Worm (Caenorhabditis elegans) whole organism, L4 larva: ENCODE measurements around the gene zhit-2.

Experiments used
- D1046.2 ChIP-seq: fragments of 200-800 bp; sonication (Bioruptor generic); IDR thresholded peaks from 2 replicates; pipeline ENCODE4 v1.3.6; 2022; ENCODE audit warnings: missing genetic modification characterization, missing compliant biosample characterization
- F10B5.3 ChIP-seq: sonication (generic microtip); optimal IDR thresholded peaks from 2 replicates; lab custom pipeline; 2016; ENCODE audit warnings: mild to moderate bottlenecking, missing genetic modification characterization, missing compliant biosample characterization
- F26F4.8 ChIP-seq: fragments of 200-800 bp; sonication (Bioruptor generic); conservative IDR thresholded peaks from 2 replicates; pipeline ENCODE4 v1.3.6; 2022; ENCODE audit warnings: missing genetic modification characterization, missing compliant biosample characterization
- F37D6.2 ChIP-seq: sonication (generic microtip); optimal IDR thresholded peaks from 2 replicates; lab custom pipeline; 2016; ENCODE audit warnings: mild to moderate bottlenecking, missing genetic modification characterization, missing compliant biosample characterization
- F44E2.7 ChIP-seq: fragments of 200-800 bp; sonication (Bioruptor generic); IDR thresholded peaks from 2 replicates; pipeline ENCODE4 v2.1.2; 2022; ENCODE audit warnings: missing genetic modification characterization, missing compliant biosample characterization
- Y105C5A.15 ChIP-seq: fragments of 200-800 bp; sonication (Bioruptor generic); IDR thresholded peaks from 2 replicates; pipeline ENCODE4 v1.3.6; 2022; ENCODE audit warnings: missing genetic modification characterization, missing compliant biosample characterization
- Y48G9A.11 ChIP-seq: fragments of 200-800 bp; sonication (Bioruptor generic); IDR thresholded peaks from 2 replicates; pipeline ENCODE4 v1.3.6; 2022; ENCODE audit warnings: missing genetic modification reagents, missing genetic modification characterization, missing compliant biosample characterization
- ZK546.5 ChIP-seq, 2 experiments: sonication (generic microtip); optimal IDR thresholded peaks; 2 replicates each; lab custom pipeline; 2017; ENCODE audit warnings: missing biosample characterization in 2 of 2, missing genetic modification characterization in 2 of 2
- aha-1 ChIP-seq: fragments of 150-350 bp; peaks from one replicate; lab custom pipeline; 2014; ENCODE audit warnings: missing biosample characterization, missing genetic modification characterization
- aly-2 ChIP-seq: sonication (generic microtip); optimal IDR thresholded peaks from 2 replicates; lab custom pipeline; 2018; ENCODE audit warnings: missing biosample characterization, missing genetic modification characterization
- ama-1 ChIP-seq: fragments of 150-350 bp; optimal IDR thresholded peaks from 2 replicates; lab custom pipeline; 2014; ENCODE audit warnings: inconsistent platforms, mixed read lengths
- arid-1 ChIP-seq: fragments of 200-800 bp; sonication (Bioruptor generic); conservative IDR thresholded peaks from 2 replicates; pipeline ENCODE4 v1.3.6; 2022; ENCODE audit warnings: missing genetic modification reagents, missing genetic modification characterization, missing compliant biosample characterization
- ceh-20 ChIP-seq: fragments of 200-800 bp; sonication (Bioruptor generic); IDR thresholded peaks from 2 replicates; pipeline ENCODE4 v1.3.6; 2022; ENCODE audit warnings: missing genetic modification reagents, missing genetic modification characterization, missing compliant biosample characterization
- ceh-32 ChIP-seq: sonication (generic microtip); optimal IDR thresholded peaks from 2 replicates; lab custom pipeline; 2016; ENCODE audit warnings: mild to moderate bottlenecking, missing genetic modification characterization, missing compliant biosample characterization; ENCODE audit not compliant: poor library complexity
- ceh-82 ChIP-seq: sonication (generic microtip); optimal IDR thresholded peaks from 2 replicates; lab custom pipeline; 2017; ENCODE audit warnings: missing biosample characterization, missing genetic modification characterization
- cey-2 ChIP-seq: sonication (generic microtip); optimal IDR thresholded peaks from 3 replicates; lab custom pipeline; 2017; ENCODE audit warnings: missing genetic modification characterization, mild to moderate bottlenecking, missing compliant biosample characterization, antibody characterized with exemption, borderline replicate concordance; ENCODE audit not compliant: insufficient read depth
- ctbp-1 ChIP-seq: fragments of 200-800 bp; sonication (Bioruptor generic); IDR thresholded peaks from 2 replicates; pipeline ENCODE4 v1.3.6; 2022; ENCODE audit warnings: missing genetic modification reagents, missing genetic modification characterization, missing compliant biosample characterization
- daf-12 ChIP-seq: fragments of 150-350 bp; optimal IDR thresholded peaks from 2 replicates; lab custom pipeline; 2014; ENCODE audit warnings: missing biosample characterization, missing genetic modification reagents, missing genetic modification characterization
- daf-16 ChIP-seq, 3 experiments: sonication (generic microtip); optimal IDR thresholded peaks; 2 replicates each; lab custom pipeline; 2016 to 2017; ENCODE audit warnings: missing genetic modification characterization in 3 of 3, missing genetic modification reagents in 3 of 3, mild to moderate bottlenecking in 2 of 3, missing compliant biosample characterization in 2 of 3, missing biosample characterization in 1 of 3, moderate library complexity in 1 of 3
- daf-8 ChIP-seq: fragments of 200-800 bp; sonication (Bioruptor generic); IDR thresholded peaks from 2 replicates; pipeline ENCODE4 v1.3.6; 2022; ENCODE audit warnings: missing genetic modification characterization, missing compliant biosample characterization
- dmd-6 ChIP-seq: fragments of 200-800 bp; sonication (Bioruptor generic); IDR thresholded peaks from 2 replicates; pipeline ENCODE4 v1.3.6; 2022; ENCODE audit warnings: missing genetic modification reagents, missing genetic modification characterization, missing compliant biosample characterization
- dmd-9 ChIP-seq: fragments of 200-800 bp; sonication (Bioruptor generic); IDR thresholded peaks from 2 replicates; pipeline ENCODE4 v1.3.6; 2022; ENCODE audit warnings: missing genetic modification reagents, missing genetic modification characterization, missing compliant biosample characterization
- dpl-1 ChIP-seq: fragments of 150-350 bp; optimal IDR thresholded peaks from 2 replicates; lab custom pipeline; 2014; ENCODE audit warnings: missing biosample characterization, missing genetic modification reagents, missing genetic modification characterization
- dve-1 ChIP-seq: sonication (generic microtip); optimal IDR thresholded peaks from 2 replicates; lab custom pipeline; 2017; ENCODE audit warnings: antibody characterized with exemption, mild to moderate bottlenecking, missing genetic modification characterization, missing compliant biosample characterization; ENCODE audit not compliant: insufficient read depth
- egl-27 ChIP-seq: sonication (generic microtip); optimal IDR thresholded peaks from 3 replicates; lab custom pipeline; 2017; ENCODE audit warnings: missing biosample characterization, missing genetic modification reagents, missing genetic modification characterization
- egl-43 ChIP-seq: fragments of 200-800 bp; sonication (Bioruptor generic); IDR thresholded peaks from 2 replicates; pipeline ENCODE4 v1.3.6; 2022; ENCODE audit warnings: missing genetic modification reagents, missing genetic modification characterization, missing compliant biosample characterization
- fos-1 ChIP-seq: fragments of 150-350 bp; optimal IDR thresholded peaks from 2 replicates; lab custom pipeline; 2014; ENCODE audit warnings: missing biosample characterization, missing genetic modification characterization
- gei-8 ChIP-seq: fragments of 200-800 bp; sonication (Bioruptor generic); optimal IDR thresholded peaks from 2 replicates; lab custom pipeline; 2018; ENCODE audit warnings: mild to moderate bottlenecking, missing genetic modification characterization, missing compliant biosample characterization
- hif-1 ChIP-seq, 2 experiments: sonication (generic microtip); optimal IDR thresholded peaks; 2 replicates each; lab custom pipeline; 2016 to 2017; ENCODE audit warnings: missing compliant biosample characterization in 2 of 2, missing genetic modification characterization in 2 of 2, missing genetic modification reagents in 2 of 2, missing genotype in 2 of 2, mild to moderate bottlenecking in 1 of 2
- lim-7 ChIP-seq: fragments of 200-800 bp; sonication (Bioruptor generic); IDR thresholded peaks from 2 replicates; pipeline ENCODE4 v1.3.6; 2022; ENCODE audit warnings: missing genetic modification characterization, missing compliant biosample characterization
- lin-39 ChIP-seq: fragments of 150-350 bp; optimal IDR thresholded peaks from 2 replicates; lab custom pipeline; 2014; ENCODE audit warnings: missing biosample characterization, missing genetic modification reagents, missing genetic modification characterization
- lir-3 ChIP-seq: sonication (generic microtip); optimal IDR thresholded peaks from 2 replicates; lab custom pipeline; 2016; ENCODE audit warnings: mild to moderate bottlenecking, missing genetic modification characterization, missing compliant biosample characterization
- madf-5 ChIP-seq, 2 experiments: fragments of 200-800 bp; sonication (Bioruptor generic); IDR thresholded peaks; 2 replicates each; pipeline ENCODE4 v1.3.6; 2022; ENCODE audit warnings: missing compliant biosample characterization in 2 of 2, missing genetic modification characterization in 2 of 2
- mdl-1 ChIP-seq, 2 experiments: fragments of 150-350 bp in 1 of 2; sonication (generic microtip) in 1 of 2; optimal IDR thresholded peaks; 2 replicates each; lab custom pipeline; 2014 to 2017; ENCODE audit warnings: missing biosample characterization in 2 of 2, missing genetic modification characterization in 2 of 2
- mes-2 ChIP-seq: sonication (generic microtip); optimal IDR thresholded peaks from 2 replicates; lab custom pipeline; 2016; ENCODE audit warnings: missing genotype, mild to moderate bottlenecking, missing genetic modification characterization, missing compliant biosample characterization; ENCODE audit not compliant: poor library complexity, severe bottlenecking
- nhr-77 ChIP-seq: fragments of 150-350 bp; optimal IDR thresholded peaks from 2 replicates; lab custom pipeline; 2014; ENCODE audit warnings: missing biosample characterization, missing genetic modification characterization
- php-3 ChIP-seq: fragments of 200-800 bp; sonication (Bioruptor generic); IDR thresholded peaks from 2 replicates; pipeline ENCODE4 v1.3.6; 2022; ENCODE audit warnings: missing genetic modification reagents, missing genetic modification characterization, missing compliant biosample characterization
- saeg-2 ChIP-seq: fragments of 200-800 bp; sonication (Bioruptor generic); IDR thresholded peaks from 2 replicates; pipeline ENCODE4 v1.3.6; 2022; ENCODE audit warnings: missing genetic modification reagents, missing genetic modification characterization, missing compliant biosample characterization
- sdz-12 ChIP-seq: fragments of 200-800 bp; sonication (Bioruptor generic); optimal IDR thresholded peaks from 2 replicates; lab custom pipeline; 2018; ENCODE audit warnings: mild to moderate bottlenecking, missing genetic modification characterization, missing compliant biosample characterization
- skn-1 ChIP-seq: fragments of 150-350 bp; optimal IDR thresholded peaks from 2 replicates; lab custom pipeline; 2014; ENCODE audit warnings: missing biosample characterization, missing genetic modification characterization
- spr-1 ChIP-seq: sonication (generic microtip); optimal IDR thresholded peaks from 2 replicates; lab custom pipeline; 2016; ENCODE audit warnings: mild to moderate bottlenecking, missing genetic modification characterization, missing compliant biosample characterization
- tag-97 ChIP-seq: fragments of 200-800 bp; sonication (Bioruptor generic); IDR thresholded peaks from 2 replicates; pipeline ENCODE4 v1.3.6; 2022; ENCODE audit warnings: missing genetic modification characterization, missing compliant biosample characterization
- tra-1 ChIP-seq: fragments of 200-800 bp; sonication (Bioruptor generic); IDR thresholded peaks from 2 replicates; pipeline ENCODE4 v1.3.6; 2022; ENCODE audit warnings: missing genetic modification reagents, missing genetic modification characterization, missing compliant biosample characterization
- unc-130 ChIP-seq: sonication (generic microtip); optimal IDR thresholded peaks from 2 replicates; lab custom pipeline; 2016; ENCODE audit warnings: missing genetic modification reagents, missing genetic modification characterization, missing compliant biosample characterization
- zip-11 ChIP-seq: fragments of 200-800 bp; sonication (Bioruptor generic); IDR thresholded peaks from 2 replicates; pipeline ENCODE4 v1.3.6; 2022; ENCODE audit warnings: missing genetic modification characterization, missing compliant biosample characterization
- zip-2 ChIP-seq: fragments of 150-350 bp; optimal IDR thresholded peaks from 2 replicates; lab custom pipeline; 2014; ENCODE audit warnings: missing biosample characterization, missing genetic modification characterization

zhit-2 gene

DNA sequence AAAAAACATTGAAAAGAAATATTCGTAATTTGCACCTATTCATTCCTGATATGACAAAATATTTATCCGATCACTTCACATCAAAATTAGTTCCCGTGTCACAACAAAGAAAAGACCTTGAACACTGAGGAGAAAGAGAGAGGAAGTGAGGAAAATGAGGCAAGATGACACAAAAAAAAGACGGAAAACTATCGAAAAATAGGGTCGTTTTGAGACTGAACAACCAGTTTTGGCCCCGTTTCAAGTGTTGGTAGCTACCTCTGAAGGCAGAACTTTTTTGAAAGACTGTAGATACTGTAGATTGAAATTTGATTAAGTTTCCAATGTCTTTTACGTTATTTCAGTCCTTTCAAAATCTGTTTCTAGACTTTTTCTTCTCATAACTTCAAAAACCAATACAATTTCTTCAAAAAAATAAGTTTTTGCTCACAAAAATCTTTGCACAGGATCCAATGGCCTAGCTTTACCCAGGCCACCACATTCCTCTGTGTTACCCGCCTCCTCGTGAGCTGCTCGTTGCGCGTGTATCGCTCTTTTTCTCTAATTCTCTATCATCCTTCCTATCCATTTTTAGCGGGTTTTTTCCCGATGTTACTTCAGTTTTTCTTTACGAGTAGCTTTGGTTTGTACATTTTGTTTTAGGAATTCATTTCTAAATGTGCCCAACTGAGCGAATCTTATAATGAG is 47.7 kb downstream of the zhit-2 start (continued):
- TF ChIP-seq saeg-2 (GFP tag; lab: Robert Waterston, UW), result no peak
- no peak for TF ChIP-seq F26F4.8 (GFP tag; lab: Robert Waterston, UW)
- no peak for TF ChIP-seq ama-1 (lab: Kevin White, UChicago)
- peak; percentile 42 for TF ChIP-seq dpl-1 (GFP tag; lab: Kevin White, UChicago)
- peak; percentile 52; the same call in 1 of the 2 replicates for TF ChIP-seq Y48G9A.11 (GFP tag; lab: Robert Waterston, UW)
- TF ChIP-seq ceh-82 (tag; lab: Kevin White, UChicago), result no peak
- TF ChIP-seq mes-2 (tag; lab: Kevin White, UChicago), result peak; percentile 86
- no peak for TF ChIP-seq lin-39 (tag; lab: Kevin White, UChicago)
- no peak for TF ChIP-seq skn-1
- TF ChIP-seq mdl-1 (tag; optimal IDR thresholded peaks at IDR 0.05; lab: Kevin White, UChicago), result peak; percentile 80 to 91
- TF ChIP-seq lim-7, result no peak
- no peak for TF ChIP-seq ceh-20 (GFP tag; lab: Robert Waterston, UW)
- TF ChIP-seq lir-3 (tag; lab: Kevin White, UChicago), result no peak
- TF ChIP-seq daf-8, result no peak
- no peak for TF ChIP-seq spr-1
- TF ChIP-seq ZK546.5 (tag; optimal IDR thresholded peaks at IDR 0.05; lab: Kevin White, UChicago), result no peak
- no peak for TF ChIP-seq aly-2 (tag; lab: Kevin White, UChicago)
- TF ChIP-seq tra-1 (GFP tag; lab: Robert Waterston, UW), result no peak
- no peak for TF ChIP-seq daf-16 (GFP tag; optimal IDR thresholded peaks at IDR 0.05; lab: Kevin White, UChicago)
- no peak for TF ChIP-seq daf-16 (tag; optimal IDR thresholded peaks at IDR 0.05; lab: Kevin White, UChicago)
- TF ChIP-seq, all 104 proteins: peak for 18

DNA sequence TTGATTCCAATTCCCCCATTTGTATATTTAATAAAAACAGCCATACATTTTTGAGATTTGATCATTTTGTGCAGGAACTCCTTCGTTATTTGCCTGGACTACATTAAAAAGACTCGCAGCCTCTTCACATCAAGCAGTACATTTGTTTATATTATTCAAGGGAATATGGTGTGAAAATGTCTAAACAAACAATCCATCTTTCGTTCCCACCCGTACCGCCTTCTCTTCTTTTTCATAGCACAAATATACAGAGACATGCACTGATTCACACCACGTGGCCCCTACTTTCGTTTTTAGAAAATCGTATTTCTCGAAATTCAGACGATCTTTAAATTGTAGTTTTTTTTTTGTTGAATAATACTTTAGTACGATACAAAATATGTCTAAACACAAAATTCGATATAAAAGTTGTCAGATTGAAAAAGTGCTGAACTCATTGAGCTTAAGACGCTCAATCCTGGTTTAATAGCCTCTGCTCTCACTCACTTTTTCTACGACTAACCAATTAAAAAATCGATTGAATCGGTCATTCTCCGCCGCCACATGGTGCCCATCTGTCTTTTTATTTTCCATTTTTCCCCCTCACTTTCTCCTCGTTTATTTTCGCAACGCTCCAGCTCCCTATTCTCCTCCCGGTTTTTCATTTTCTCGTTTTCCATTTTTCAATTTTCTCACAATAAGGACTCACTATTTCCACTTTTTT is 48.7 kb downstream of the zhit-2 start:
- TF ChIP-seq skn-1, result no peak
- TF ChIP-seq hif-1 (tag; optimal IDR thresholded peaks at IDR 0.05; lab: Kevin White, UChicago), result peak in 1 of 2 experiments; percentile 63
- TF ChIP-seq gei-8 (GFP tag; lab: Kevin White, UChicago), result peak; percentile 15
- peak; percentile 64; the same call in 1 of the 2 replicates for TF ChIP-seq F44E2.7 (GFP tag; lab: Robert Waterston, UW)
- no peak for TF ChIP-seq cey-2 (tag; lab: Kevin White, UChicago)
- 0 out of 2 replicates have a peak, but pooled peaks have one; percentile 36 for TF ChIP-seq tra-1 (GFP tag; lab: Robert Waterston, UW)
- no peak for TF ChIP-seq zip-11 (GFP tag; lab: Robert Waterston, UW)
- TF ChIP-seq sdz-12 (GFP tag; lab: Kevin White, UChicago), result peak; percentile 21
- peak; percentile 81 for TF ChIP-seq ctbp-1 (GFP tag; lab: Robert Waterston, UW)
- TF ChIP-seq Y105C5A.15, result peak; percentile 66; the same call in 1 of the 2 replicates
- TF ChIP-seq tag-97 (GFP tag; lab: Robert Waterston, UW), result no peak
- peak; percentile 36 for TF ChIP-seq php-3 (GFP tag; lab: Robert Waterston, UW)
- TF ChIP-seq D1046.2 (GFP tag; lab: Robert Waterston, UW), result no peak; the same call in 1 of the 2 replicates
- peak; percentile 99 for TF ChIP-seq aha-1 (tag; lab: Kevin White, UChicago)
- peak; percentile 49 for TF ChIP-seq zip-2
- peak; percentile 30; the same call in 1 of the 2 replicates for TF ChIP-seq dmd-6 (GFP tag; lab: Robert Waterston, UW)
- no peak for TF ChIP-seq daf-12 (tag; lab: Kevin White, UChicago)
- TF ChIP-seq fos-1 (tag; lab: Kevin White, UChicago), result no peak
- peak; percentile 88 for TF ChIP-seq dve-1 (tag; lab: Kevin White, UChicago)
- TF ChIP-seq nhr-77, result no peak
- no peak for TF ChIP-seq egl-43 (GFP tag; lab: Robert Waterston, UW)
- TF ChIP-seq lim-7, result no peak
- TF ChIP-seq F10B5.3 (tag; lab: Kevin White, UChicago), result peak; percentile 68
- no peak for TF ChIP-seq ceh-32 (tag; lab: Kevin White, UChicago)
- TF ChIP-seq unc-130 (GFP tag; lab: Kevin White, UChicago), result peak; percentile 24
- peak; percentile 45 for TF ChIP-seq F37D6.2 (tag; lab: Kevin White, UChicago)
- TF ChIP-seq F26F4.8 (GFP tag; lab: Robert Waterston, UW), result no peak
- TF ChIP-seq arid-1 (GFP tag; lab: Robert Waterston, UW), result peak; percentile 84
- no peak for TF ChIP-seq madf-5 (GFP tag; IDR thresholded peaks at IDR 0.05; lab: Robert Waterston, UW)
- peak; percentile 15; the same call in 1 of the 2 replicates for TF ChIP-seq ceh-20 (GFP tag; lab: Robert Waterston, UW)
- no peak for TF ChIP-seq egl-27 (tag; lab: Kevin White, UChicago)
- TF ChIP-seq dpl-1 (GFP tag; lab: Kevin White, UChicago), result no peak
- no peak for TF ChIP-seq dmd-9 (GFP tag; lab: Robert Waterston, UW)
